Worm (Caenorhabditis elegans) whole organism, L3 larva: Measurements from ENCODE around the gene F19F10.3.

Source experiments
- R02D3.7 ChIP-seq: fragments of 150-350 bp; optimal IDR thresholded peaks from 2 replicates; lab custom pipeline; 2014; ENCODE audit warnings: missing biosample characterization, missing genetic modification characterization
- ZK546.5 ChIP-seq: sonication (generic microtip); optimal IDR thresholded peaks from 2 replicates; lab custom pipeline; 2017; ENCODE audit warnings: missing biosample characterization, missing genetic modification characterization
- aly-2 ChIP-seq: fragments of 150-350 bp; optimal IDR thresholded peaks from 2 replicates; lab custom pipeline; 2014; ENCODE audit warnings: missing biosample characterization, missing genetic modification characterization
- ama-1 ChIP-seq: fragments of 150-350 bp; optimal IDR thresholded peaks from 2 replicates; lab custom pipeline; 2018
- ceh-16 ChIP-seq: sonication (generic microtip); optimal IDR thresholded peaks from 2 replicates; lab custom pipeline; 2017; ENCODE audit warnings: missing biosample characterization, missing genetic modification characterization
- ceh-28 ChIP-seq: fragments of 150-350 bp; optimal IDR thresholded peaks from 2 replicates; lab custom pipeline; 2014; ENCODE audit warnings: missing biosample characterization, missing genetic modification reagents, missing genetic modification characterization
- ceh-82 ChIP-seq: fragments of 150-350 bp; optimal IDR thresholded peaks from 2 replicates; lab custom pipeline; 2014; ENCODE audit warnings: missing biosample characterization, missing genetic modification characterization
- ceh-9 ChIP-seq: sonication (generic microtip); optimal IDR thresholded peaks from 2 replicates; lab custom pipeline; 2018; ENCODE audit warnings: missing biosample characterization, missing genetic modification characterization
- daf-12 ChIP-seq: fragments of 150-350 bp; optimal IDR thresholded peaks from 2 replicates; lab custom pipeline; 2014; ENCODE audit warnings: missing biosample characterization, missing genetic modification reagents, missing genetic modification characterization
- egl-27 ChIP-seq: sonication (generic microtip); optimal IDR thresholded peaks from 4 replicates; lab custom pipeline; 2017; ENCODE audit warnings: missing biosample characterization, missing genetic modification reagents, missing genetic modification characterization
- egl-5 ChIP-seq: fragments of 150-350 bp; optimal IDR thresholded peaks from 2 replicates; lab custom pipeline; 2017; ENCODE audit warnings: missing biosample characterization, missing genetic modification reagents, missing genetic modification characterization, inconsistent platforms
- elt-1 ChIP-seq: fragments of 150-350 bp; optimal IDR thresholded peaks from 2 replicates; lab custom pipeline; 2014; ENCODE audit warnings: missing biosample characterization, missing genetic modification characterization
- elt-2 ChIP-seq: sonication (generic microtip); optimal IDR thresholded peaks from 2 replicates; lab custom pipeline; 2016; ENCODE audit warnings: missing genetic modification reagents, mild to moderate bottlenecking, missing genetic modification characterization, missing compliant biosample characterization
- elt-3 ChIP-seq, 3 experiments: fragments of 150-350 bp in 1 of 3; sonication (generic microtip) in 2 of 3; optimal IDR thresholded peaks; 2 replicates in 2 of 3; 4 replicates in 1 of 3; lab custom pipeline; 2014 to 2017; ENCODE audit warnings: missing biosample characterization in 3 of 3, missing genetic modification characterization in 3 of 3
- eor-1 ChIP-seq, 2 experiments: fragments of 150-350 bp; optimal IDR thresholded peaks; 2 replicates each; lab custom pipeline; 2014 to 2018; ENCODE audit warnings: missing biosample characterization in 2 of 2, missing genetic modification characterization in 2 of 2
- fkh-10 ChIP-seq: sonication (generic microtip); optimal IDR thresholded peaks from 2 replicates; lab custom pipeline; 2017; ENCODE audit warnings: missing biosample characterization, missing genetic modification reagents, missing genetic modification characterization
- fkh-2 ChIP-seq: fragments of 150-350 bp; optimal IDR thresholded peaks from 2 replicates; lab custom pipeline; 2014; ENCODE audit warnings: missing biosample characterization, missing genetic modification reagents, missing genetic modification characterization
- fos-1 ChIP-seq: fragments of 150-350 bp; optimal IDR thresholded peaks from 2 replicates; lab custom pipeline; 2014; ENCODE audit warnings: missing biosample characterization, missing genetic modification characterization
- hmg-11 ChIP-seq: sonication (generic microtip); optimal IDR thresholded peaks from 2 replicates; lab custom pipeline; 2016; ENCODE audit warnings: missing genetic modification characterization, missing compliant biosample characterization
- jun-1 ChIP-seq: fragments of 150-350 bp; optimal IDR thresholded peaks from 2 replicates; lab custom pipeline; 2014; ENCODE audit warnings: missing biosample characterization, missing genetic modification reagents, missing genetic modification characterization
- lin-15B ChIP-seq: fragments of 150-350 bp; optimal IDR thresholded peaks from 2 replicates; lab custom pipeline; 2014; ENCODE audit warnings: missing biosample characterization, missing genetic modification characterization
- lin-39 ChIP-seq: fragments of 150-350 bp; optimal IDR thresholded peaks from 2 replicates; lab custom pipeline; 2018; ENCODE audit warnings: missing biosample characterization, missing genetic modification reagents, missing genetic modification characterization
- lsy-12 ChIP-seq: sonication (generic microtip); optimal IDR thresholded peaks from 2 replicates; lab custom pipeline; 2016; ENCODE audit warnings: mild to moderate bottlenecking, missing genetic modification characterization, missing compliant biosample characterization
- mdl-1 ChIP-seq: fragments of 150-350 bp; optimal IDR thresholded peaks from 2 replicates; lab custom pipeline; 2014; ENCODE audit warnings: missing biosample characterization, missing genetic modification characterization
- mml-1 ChIP-seq: fragments of 150-350 bp; sonication (generic microtip); optimal IDR thresholded peaks from 3 replicates; lab custom pipeline; 2014; ENCODE audit warnings: missing biosample characterization, missing genetic modification characterization
- nfya-1 ChIP-seq: sonication (generic microtip); optimal IDR thresholded peaks from 2 replicates; lab custom pipeline; 2017; ENCODE audit warnings: missing genetic modification characterization, mild to moderate bottlenecking, missing compliant biosample characterization, antibody characterized with exemption, moderate library complexity; ENCODE audit not compliant: insufficient read depth
- nhr-11 ChIP-seq: fragments of 150-350 bp; optimal IDR thresholded peaks from 2 replicates; lab custom pipeline; 2014; ENCODE audit warnings: missing biosample characterization, missing genetic modification characterization
- nhr-12 ChIP-seq: fragments of 150-350 bp; optimal IDR thresholded peaks from 2 replicates; lab custom pipeline; 2014; ENCODE audit warnings: missing biosample characterization, missing genetic modification characterization
- nhr-23 ChIP-seq: fragments of 150-350 bp; optimal IDR thresholded peaks from 2 replicates; lab custom pipeline; 2014; ENCODE audit warnings: missing biosample characterization, missing genetic modification reagents, missing genetic modification characterization
- nhr-237 ChIP-seq: fragments of 150-350 bp; optimal IDR thresholded peaks from 2 replicates; lab custom pipeline; 2014; ENCODE audit warnings: missing biosample characterization, missing genetic modification characterization
- nhr-25 ChIP-seq: sonication (generic microtip); optimal IDR thresholded peaks from 2 replicates; lab custom pipeline; 2017; ENCODE audit warnings: missing biosample characterization, missing genetic modification characterization
- nhr-28 ChIP-seq: fragments of 150-350 bp; optimal IDR thresholded peaks from 2 replicates; lab custom pipeline; 2014; ENCODE audit warnings: missing biosample characterization, missing genetic modification characterization
- nhr-43 ChIP-seq: sonication (generic microtip); optimal IDR thresholded peaks from 2 replicates; lab custom pipeline; 2016; ENCODE audit warnings: mild to moderate bottlenecking, missing genetic modification characterization, missing compliant biosample characterization; ENCODE audit not compliant: poor library complexity, severe bottlenecking
- nhr-67 ChIP-seq: fragments of 150-350 bp; optimal IDR thresholded peaks from 2 replicates; lab custom pipeline; 2014; ENCODE audit warnings: missing biosample characterization, missing genetic modification characterization
- nhr-76 ChIP-seq: fragments of 150-350 bp; sonication (generic microtip); optimal IDR thresholded peaks from 5 replicates; lab custom pipeline; 2014; ENCODE audit warnings: missing biosample characterization, missing genetic modification characterization
- nhr-77 ChIP-seq: fragments of 150-350 bp; optimal IDR thresholded peaks from 2 replicates; lab custom pipeline; 2014; ENCODE audit warnings: missing biosample characterization, missing genetic modification characterization
- pha-4 ChIP-seq: fragments of 150-350 bp; optimal IDR thresholded peaks from 2 replicates; lab custom pipeline; 2014; ENCODE audit warnings: missing biosample characterization, missing genetic modification reagents, missing genetic modification characterization
- pqm-1 ChIP-seq: fragments of 150-350 bp; optimal IDR thresholded peaks from 2 replicates; lab custom pipeline; 2017; ENCODE audit warnings: missing biosample characterization, missing genetic modification characterization, inconsistent platforms
- sea-2 ChIP-seq: fragments of 150-350 bp; sonication (generic microtip); optimal IDR thresholded peaks from 4 replicates; lab custom pipeline; 2014; ENCODE audit warnings: missing biosample characterization, missing genetic modification reagents, missing genetic modification characterization
- skn-1 ChIP-seq: fragments of 150-350 bp; optimal IDR thresholded peaks from 2 replicates; lab custom pipeline; 2014; ENCODE audit warnings: missing biosample characterization, missing genetic modification characterization
- snpc-4 ChIP-seq: fragments of 150-350 bp; optimal IDR thresholded peaks from 2 replicates; lab custom pipeline; 2014; ENCODE audit warnings: missing biosample characterization, missing genetic modification characterization
- tbx-2 ChIP-seq: sonication (generic microtip); optimal IDR thresholded peaks from 2 replicates; lab custom pipeline; 2016; ENCODE audit warnings: mild to moderate bottlenecking, missing genetic modification characterization, missing compliant biosample characterization
- unc-39 ChIP-seq: sonication (generic microtip); optimal IDR thresholded peaks from 4 replicates; lab custom pipeline; 2017; ENCODE audit warnings: missing biosample characterization, missing genetic modification characterization
- unc-62 ChIP-seq: fragments of 150-350 bp; sonication (generic microtip); optimal IDR thresholded peaks from 4 replicates; lab custom pipeline; 2014; ENCODE audit warnings: missing biosample characterization, missing genetic modification reagents, missing genetic modification characterization
- zag-1 ChIP-seq: fragments of 150-350 bp; optimal IDR thresholded peaks from 2 replicates; lab custom pipeline; 2014; ENCODE audit warnings: missing biosample characterization, missing genetic modification characterization
- ztf-11 ChIP-seq: fragments of 150-350 bp; optimal IDR thresholded peaks from 2 replicates; lab custom pipeline; 2014; ENCODE audit warnings: missing biosample characterization, missing genetic modification characterization
- ztf-4 ChIP-seq: fragments of 150-350 bp; optimal IDR thresholded peaks from 2 replicates; lab custom pipeline; 2014; ENCODE audit warnings: missing biosample characterization, missing genetic modification characterization

Gene F19F10.3

ce11 chrV:7587637-7588036, 35.7 kb downstream of the F19F10.3 start, which contains the start of the genes F19F10.11 and C50E3.5:
TSS of gene F19F10.11 (minus strand) at chrV:7587704.
TSS of gene C50E3.5 (plus strand) at chrV:7587996.
- TF ChIP-seq elt-3 (tag; optimal IDR thresholded peaks at IDR 0.05; lab: Kevin White, UChicago) (no peak), nfya-1 (tag; lab: Kevin White, UChicago) (peak; percentile 70), jun-1 (tag; lab: Kevin White, UChicago) (no peak), lin-15B (tag; lab: Kevin White, UChicago) (peak; percentile 70), ZK546.5 (tag; lab: Kevin White, UChicago) (no peak), hmg-11 (tag; lab: Kevin White, UChicago) (peak; percentile 74), nhr-77 (tag; lab: Kevin White, UChicago) (no peak), pqm-1 (no peak), nhr-25 (tag; lab: Kevin White, UChicago) (no peak), aly-2 (tag; lab: Kevin White, UChicago) (no peak), pha-4 (tag; lab: Kevin White, UChicago) (peak; percentile 79), ztf-11 (tag; lab: Kevin White, UChicago) (no peak), lin-39 (tag; lab: Kevin White, UChicago) (no peak), nhr-43 (peak; percentile 42), fos-1 (tag; lab: Kevin White, UChicago) (no peak), ztf-4 (tag; lab: Kevin White, UChicago) (no peak), lsy-12 (tag; lab: Kevin White, UChicago) (no peak), elt-2 (tag; lab: Kevin White, UChicago) (peak; percentile 7), elt-1 (no peak), eor-1 (tag; optimal IDR thresholded peaks at IDR 0.05; lab: Kevin White, UChicago) (no peak), ceh-16 (no peak), unc-39 (no peak), snpc-4 (tag; lab: Kevin White, UChicago) (peak; percentile 44), R02D3.7 (tag; lab: Kevin White, UChicago) (no peak), nhr-67 (tag; lab: Kevin White, UChicago) (no peak), fkh-10 (GFP tag; lab: Kevin White, UChicago) (no peak), nhr-23 (tag; lab: Kevin White, UChicago) (peak; percentile 43), nhr-12 (tag; lab: Kevin White, UChicago) (no peak), fkh-2 (tag; lab: Kevin White, UChicago) (no peak), daf-12 (tag; lab: Kevin White, UChicago) (no peak), nhr-11 (tag; lab: Kevin White, UChicago) (no peak), nhr-76 (no peak), zag-1 (tag; lab: Kevin White, UChicago) (no peak), ceh-9 (tag; lab: Kevin White, UChicago) (no peak), mml-1 (tag; lab: Kevin White, UChicago) (no peak), sea-2 (no peak), tbx-2 (tag; lab: Kevin White, UChicago) (no peak), mdl-1 (tag; lab: Kevin White, UChicago) (no peak), egl-27 (no peak), ama-1 (lab: Kevin White, UChicago) (no peak), nhr-28 (tag; lab: Kevin White, UChicago) (no peak), egl-5 (tag; lab: Kevin White, UChicago) (no peak), nhr-237 (tag; lab: Kevin White, UChicago) (no peak), ceh-28 (tag; lab: Kevin White, UChicago) (no peak), ceh-82 (tag; lab: Kevin White, UChicago) (no peak), skn-1 (no peak), unc-62 (GFP tag; lab: Kevin White, UChicago) (no peak)
- TF ChIP-seq, all 47 proteins: peak for 8
